Fruit fly (Drosophila melanogaster) whole organism, pupa: ENCODE data around the gene mop.

Experiments
- CG10348 ChIP-seq: fragments of 200-800 bp; sonication (Bioruptor generic); IDR thresholded peaks from 2 replicates; pipeline ENCODE4 v1.3.6; 2022; ENCODE audit warnings: missing biosample characterization, missing genetic modification characterization
- CG17806 ChIP-seq: fragments of 200-800 bp; sonication (Bioruptor generic); optimal IDR thresholded peaks from 2 replicates; lab custom pipeline; 2018; ENCODE audit warnings: missing biosample characterization, mild to moderate bottlenecking, missing genetic modification characterization, moderate library complexity
- CG8301 ChIP-seq: fragments of 200-800 bp; sonication (Bioruptor generic); optimal IDR thresholded peaks from 2 replicates; lab custom pipeline; 2018; ENCODE audit warnings: missing biosample characterization, mild to moderate bottlenecking, missing genetic modification characterization
- D1 ChIP-seq: fragments of 200-800 bp; sonication (Bioruptor generic); optimal IDR thresholded peaks from 2 replicates; lab custom pipeline; 2018; ENCODE audit warnings: missing biosample characterization, mild to moderate bottlenecking, missing genetic modification characterization, moderate library complexity
- rn ChIP-seq: fragments of 200-800 bp; sonication (Bioruptor generic); IDR thresholded peaks from 2 replicates; pipeline ENCODE4 v1.3.6; 2022; ENCODE audit warnings: missing biosample characterization, missing genetic modification characterization

DNA sequence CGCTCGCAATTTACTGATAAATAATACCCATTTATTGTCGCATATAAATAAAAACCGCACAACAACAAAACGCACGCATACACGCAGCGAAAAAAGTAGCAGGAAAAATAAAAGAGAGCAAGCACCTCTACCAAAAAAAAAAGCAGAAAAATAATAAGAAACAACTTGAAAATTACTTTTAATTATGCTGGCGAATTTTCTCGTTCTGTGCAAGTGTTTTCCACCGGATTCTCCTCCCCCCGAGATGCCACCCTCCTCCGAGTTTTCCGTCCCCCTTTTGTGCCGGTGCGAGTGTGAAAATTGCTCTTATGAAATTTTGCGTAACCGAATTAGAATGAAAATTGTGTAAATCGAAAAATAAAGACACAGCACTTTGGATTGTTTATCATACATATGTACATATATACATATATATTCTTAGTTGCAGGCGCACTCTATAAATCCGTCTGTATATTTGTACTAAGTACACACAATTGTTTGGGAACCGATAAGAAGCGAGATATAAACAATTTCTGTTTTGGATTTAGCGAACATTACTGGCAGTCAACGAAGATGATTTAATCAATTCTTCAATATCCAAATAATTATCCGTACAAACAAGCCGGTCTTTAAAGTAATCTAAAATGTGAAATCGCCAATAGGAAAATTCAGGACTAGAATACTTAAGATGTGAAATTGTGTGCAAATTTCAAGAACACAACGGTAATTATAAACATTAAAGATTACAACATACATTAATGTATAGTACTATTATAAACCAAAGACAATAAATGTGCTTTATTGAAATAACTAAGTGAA lies 15.1 kb upstream of the mop start:
- no peak for TF ChIP-seq D1
- TF ChIP-seq rn (GFP tag; lab: Robert Waterston, UW): peak; percentile 36; the same call in 1 of the 2 replicates
- no peak for TF ChIP-seq CG10348
- TF ChIP-seq CG17806 (tag; lab: Kevin White, UChicago): no peak
- no peak for TF ChIP-seq CG8301 (tag; lab: Kevin White, UChicago)
